Fruit fly (Drosophila melanogaster) Kc167 (cell line): ENCODE data around the gene Pburs.

ENCODE experiments used
- Myc ChIP-seq: fragments of >200 bp; optimal IDR thresholded peaks from 2 replicates; lab custom pipeline; 2017; ENCODE audit warnings: missing external identifiers
- Sin3A ChIP-seq: fragments of >200 bp; optimal IDR thresholded peaks from 2 replicates; lab custom pipeline; 2018; ENCODE audit warnings: missing external identifiers
- h ChIP-seq: fragments of >200 bp; optimal IDR thresholded peaks from 3 replicates; lab custom pipeline; 2018; ENCODE audit warnings: missing external identifiers
- insv ChIP-seq: fragments of >200 bp; optimal IDR thresholded peaks from 3 replicates; lab custom pipeline; 2018; ENCODE audit warnings: missing external identifiers
- psq ChIP-seq: fragments of >200 bp; optimal IDR thresholded peaks from 2 replicates; lab custom pipeline; 2017; ENCODE audit warnings: missing external identifiers
- ttk ChIP-seq: sonication (Bioruptor generic); optimal IDR thresholded peaks from 2 replicates; lab custom pipeline; 2017; ENCODE audit warnings: missing external identifiers

The Pburs gene

DNA sequence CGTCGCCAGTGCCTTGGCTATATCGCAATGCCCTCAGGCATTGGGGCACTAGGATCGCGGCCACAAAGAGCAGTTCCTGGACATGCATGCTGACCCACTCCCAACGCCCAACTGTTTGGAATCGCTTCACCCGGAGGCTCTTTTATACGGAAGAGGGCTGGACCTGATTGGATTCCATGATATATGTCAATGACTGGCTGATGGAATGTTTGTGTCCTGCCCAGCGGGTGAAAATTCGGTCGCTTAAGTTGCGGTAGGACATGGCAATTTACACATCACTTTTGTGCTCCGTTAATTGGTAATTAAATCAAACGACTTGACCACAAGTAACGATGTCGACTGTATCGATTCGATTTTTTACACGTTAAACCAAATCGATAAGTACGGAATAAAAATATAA lies at the start of gene Pburs:
Gene Pburs (minus strand): TSS at position 101 of the 400 bp plus-strand sequence.
- no peak for TF ChIP-seq ttk (lab: Kevin White, UChicago)

DNA sequence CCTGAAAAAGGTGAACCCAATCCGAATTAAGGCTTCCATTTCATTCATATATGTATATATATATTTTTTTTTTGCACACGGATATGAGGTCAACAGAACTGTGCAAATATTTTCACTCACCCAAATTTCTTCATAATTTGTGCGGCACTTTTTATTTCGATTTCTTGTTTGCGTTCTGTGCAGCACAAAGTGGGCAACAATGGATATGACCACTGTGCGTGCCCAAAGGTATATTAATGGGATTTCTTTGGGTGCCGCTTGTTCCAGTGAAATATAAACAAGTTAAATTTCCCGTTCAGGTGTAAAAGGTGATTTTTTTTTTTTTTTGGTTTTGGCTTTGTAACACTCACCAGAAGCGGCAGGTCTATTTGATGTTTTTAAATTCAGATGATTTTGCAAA lies 47.8 kb upstream of the Pburs start:
- TF ChIP-seq h (lab: Kevin White, UChicago) (no peak), ttk (lab: Kevin White, UChicago) (no peak), psq (lab: Kevin White, UChicago) (no peak)

DNA sequence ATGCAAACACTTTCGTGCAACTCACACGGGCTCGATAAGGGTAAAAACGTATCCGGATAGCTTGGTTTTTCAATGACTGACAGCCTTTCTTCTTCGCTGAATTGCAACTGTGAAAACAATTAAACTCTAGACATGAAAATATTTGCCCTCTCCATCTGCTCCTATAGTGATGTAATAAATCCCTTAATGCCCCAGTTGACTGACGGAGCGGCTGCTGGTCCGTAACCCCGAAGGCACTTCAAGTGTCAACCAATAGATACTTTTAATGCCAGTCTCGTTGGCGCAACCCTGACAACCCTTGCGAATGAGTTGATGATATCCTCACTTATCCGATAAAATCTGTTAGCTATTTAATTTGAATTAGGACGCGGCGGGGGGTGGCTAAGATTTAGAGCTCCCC lies 47.2 kb upstream of the Pburs start:
- TF ChIP-seq ttk (lab: Kevin White, UChicago) = no peak

DNA sequence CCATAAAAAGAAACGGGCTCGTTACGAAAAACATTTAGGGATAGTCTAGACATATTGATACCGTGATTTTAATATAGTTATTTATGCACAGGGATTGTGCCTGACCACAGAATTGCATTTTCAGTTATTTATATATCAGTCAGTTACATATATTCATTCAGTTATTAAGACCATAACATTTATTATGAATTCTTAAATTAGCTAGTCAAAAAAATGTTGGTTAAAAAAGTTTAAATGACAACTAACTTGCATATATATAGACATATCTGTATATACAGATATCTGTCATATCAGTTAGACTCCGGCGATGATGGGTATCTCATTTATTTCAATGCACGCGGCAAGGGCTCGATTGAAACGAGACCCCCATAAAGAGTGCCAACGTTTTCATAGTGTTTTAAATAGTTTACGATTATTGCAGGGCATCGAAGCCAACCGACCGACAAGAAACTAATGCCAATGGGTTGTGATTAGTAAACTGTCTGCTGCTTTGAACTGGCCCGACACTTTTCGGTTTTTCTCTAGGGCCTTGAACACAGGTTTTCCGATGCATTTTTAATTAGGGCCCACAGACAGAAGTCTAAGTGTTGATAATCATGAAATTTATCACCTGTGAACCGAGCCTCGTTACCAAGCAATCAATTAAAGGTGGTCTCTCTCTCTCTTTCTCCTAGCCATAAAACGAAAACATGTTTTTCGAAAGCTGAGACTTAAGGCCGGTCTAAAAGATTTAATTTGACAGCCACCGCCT lies 45.7 kb upstream of the Pburs start:
- TF ChIP-seq Myc (lab: Kevin White, UChicago) = no peak
- TF ChIP-seq h (lab: Kevin White, UChicago) = no peak
- TF ChIP-seq ttk (lab: Kevin White, UChicago) = no peak
- TF ChIP-seq Sin3A (lab: Kevin White, UChicago) = no peak
- TF ChIP-seq insv (lab: Kevin White, UChicago) = no peak
- TF ChIP-seq psq (lab: Kevin White, UChicago) = no peak

DNA sequence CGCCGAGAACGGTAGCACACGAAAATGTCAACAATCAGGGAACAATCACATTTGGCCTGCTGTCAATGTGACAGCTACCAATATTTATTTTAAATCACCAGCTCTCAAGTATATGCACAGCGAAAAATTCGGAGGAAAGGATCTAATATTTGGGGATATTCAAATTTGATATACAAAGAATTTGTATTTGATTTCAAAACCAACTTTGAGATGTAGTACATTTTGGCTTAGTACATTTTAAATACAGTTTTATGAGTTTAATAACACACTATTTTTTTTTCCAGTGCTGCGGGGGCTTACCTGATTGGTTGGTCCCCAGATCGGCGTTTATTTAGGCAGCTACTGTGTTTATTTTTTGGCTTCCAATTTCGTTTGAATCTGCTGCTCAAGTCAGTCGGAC lies 43.9 kb upstream of the Pburs start:
- TF ChIP-seq Myc (lab: Kevin White, UChicago) (no peak), h (lab: Kevin White, UChicago) (no peak), insv (lab: Kevin White, UChicago) (no peak), psq (lab: Kevin White, UChicago) (no peak), Sin3A (lab: Kevin White, UChicago) (no peak), ttk (lab: Kevin White, UChicago) (no peak)

DNA sequence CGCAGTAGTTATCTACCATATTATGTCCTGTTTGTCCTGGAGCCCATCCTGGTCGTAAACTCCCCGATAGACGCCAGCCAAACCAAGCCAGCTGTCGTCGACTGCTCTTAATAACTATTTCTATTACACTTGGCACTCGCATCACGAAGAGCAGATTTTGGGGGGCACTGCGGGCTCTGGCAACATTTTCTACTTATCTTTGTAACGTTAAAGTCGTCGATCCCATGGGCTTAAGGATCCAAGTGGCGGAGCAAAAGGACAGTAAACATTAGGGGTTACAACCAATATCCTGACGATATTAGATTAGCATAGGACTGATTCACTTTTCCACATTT lies 42.9 kb upstream of the Pburs start:
- no peak for TF ChIP-seq h (lab: Kevin White, UChicago)
- TF ChIP-seq Sin3A (lab: Kevin White, UChicago) = no peak
- no peak for TF ChIP-seq Myc (lab: Kevin White, UChicago)
- no peak for TF ChIP-seq insv (lab: Kevin White, UChicago)
- no peak for TF ChIP-seq ttk (lab: Kevin White, UChicago)
- no peak for TF ChIP-seq psq (lab: Kevin White, UChicago)

DNA sequence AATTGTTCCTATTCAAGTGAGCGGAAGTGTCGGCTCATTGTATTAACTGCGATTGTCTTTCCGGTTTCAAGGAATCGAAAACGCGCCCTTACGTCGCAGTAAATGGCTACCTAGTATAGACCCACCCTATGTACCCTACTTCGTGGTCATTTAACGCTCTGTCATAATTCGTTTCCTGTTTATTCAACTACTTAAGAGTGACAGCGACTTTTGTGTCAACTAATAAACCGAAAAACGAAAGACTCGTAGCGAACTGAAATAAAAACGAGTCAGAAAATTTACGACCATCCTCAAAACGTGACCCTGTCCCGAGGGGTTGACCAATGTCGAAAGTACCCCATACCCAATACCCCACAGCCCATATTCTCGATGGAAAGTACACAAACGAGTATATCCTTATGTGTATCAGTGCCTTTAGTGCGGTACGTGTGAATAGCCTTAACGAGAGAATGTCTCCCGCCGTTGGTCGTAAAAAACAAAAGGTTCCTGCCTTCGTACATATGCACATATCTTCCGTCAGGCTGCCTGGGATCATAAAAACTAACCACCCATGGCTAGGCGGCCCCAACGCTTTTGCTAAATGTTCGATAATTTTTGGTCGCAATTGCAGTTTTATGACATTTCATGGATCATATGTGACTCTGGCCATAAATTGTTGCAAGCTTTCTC lies 42.4 kb upstream of the Pburs start:
- TF ChIP-seq psq (lab: Kevin White, UChicago) (no peak), Myc (lab: Kevin White, UChicago) (no peak), ttk (lab: Kevin White, UChicago) (no peak), Sin3A (lab: Kevin White, UChicago) (no peak), insv (lab: Kevin White, UChicago) (no peak), h (lab: Kevin White, UChicago) (no peak)

DNA sequence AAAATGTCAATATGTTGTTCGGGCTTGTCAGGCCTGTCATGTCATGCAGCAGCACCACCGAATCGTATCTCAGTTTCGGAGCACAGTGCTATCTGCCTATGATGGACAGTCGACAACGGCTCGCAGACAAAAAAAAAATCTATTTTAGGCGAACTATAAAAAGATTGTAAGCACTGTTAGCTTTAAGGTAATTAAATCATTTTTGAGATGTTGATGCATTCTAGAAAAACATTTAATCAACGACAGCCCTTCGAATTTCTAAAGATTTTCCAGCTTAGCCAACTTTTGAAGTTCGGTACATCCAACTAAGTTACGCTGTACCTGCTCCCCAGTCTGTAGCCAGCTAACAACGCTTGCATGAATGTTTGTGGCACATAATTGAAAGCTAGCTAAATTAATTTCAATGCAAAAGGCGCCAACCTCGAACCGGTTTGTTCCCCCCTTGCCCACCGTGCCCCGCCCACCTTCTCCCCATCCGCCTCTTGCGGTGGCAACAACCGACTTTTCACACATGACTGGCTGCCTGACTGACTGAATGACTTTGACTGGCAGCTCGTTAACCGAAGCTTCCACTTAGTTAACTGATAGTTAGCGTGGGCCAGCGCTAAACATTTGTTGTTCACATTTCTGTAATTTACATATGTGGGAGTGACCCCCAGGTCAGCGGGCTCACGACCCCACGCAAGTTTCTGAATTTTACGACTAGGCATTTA lies 41.2 kb upstream of the Pburs start:
- no peak for TF ChIP-seq ttk (lab: Kevin White, UChicago)
- no peak for TF ChIP-seq Myc (lab: Kevin White, UChicago)
- no peak for TF ChIP-seq h (lab: Kevin White, UChicago)
- TF ChIP-seq Sin3A (lab: Kevin White, UChicago) = no peak
- no peak for TF ChIP-seq insv (lab: Kevin White, UChicago)
- no peak for TF ChIP-seq psq (lab: Kevin White, UChicago)

DNA sequence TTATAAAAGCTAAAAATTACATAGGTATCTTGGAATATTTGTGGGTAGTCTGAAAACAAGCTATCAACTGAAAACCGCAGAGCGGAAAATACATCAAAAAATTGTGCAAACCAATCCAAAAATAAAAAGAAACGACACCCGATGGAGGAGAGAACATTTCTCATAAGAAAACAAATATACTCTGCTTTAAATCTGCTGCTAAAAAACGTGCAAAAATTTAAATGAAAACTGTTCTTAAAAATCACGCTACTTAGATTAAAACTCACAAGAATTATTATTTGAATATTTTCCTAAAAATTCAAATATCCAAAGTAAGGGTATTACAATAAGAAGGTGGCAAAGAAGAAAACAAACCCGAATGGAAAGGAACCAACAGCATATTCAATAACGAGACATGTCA lies 40.3 kb upstream of the Pburs start:
- no peak for TF ChIP-seq insv (lab: Kevin White, UChicago)
- TF ChIP-seq Myc (lab: Kevin White, UChicago) = no peak
- TF ChIP-seq h (lab: Kevin White, UChicago) = no peak
- no peak for TF ChIP-seq ttk (lab: Kevin White, UChicago)
- no peak for TF ChIP-seq psq (lab: Kevin White, UChicago)
- no peak for TF ChIP-seq Sin3A (lab: Kevin White, UChicago)

DNA sequence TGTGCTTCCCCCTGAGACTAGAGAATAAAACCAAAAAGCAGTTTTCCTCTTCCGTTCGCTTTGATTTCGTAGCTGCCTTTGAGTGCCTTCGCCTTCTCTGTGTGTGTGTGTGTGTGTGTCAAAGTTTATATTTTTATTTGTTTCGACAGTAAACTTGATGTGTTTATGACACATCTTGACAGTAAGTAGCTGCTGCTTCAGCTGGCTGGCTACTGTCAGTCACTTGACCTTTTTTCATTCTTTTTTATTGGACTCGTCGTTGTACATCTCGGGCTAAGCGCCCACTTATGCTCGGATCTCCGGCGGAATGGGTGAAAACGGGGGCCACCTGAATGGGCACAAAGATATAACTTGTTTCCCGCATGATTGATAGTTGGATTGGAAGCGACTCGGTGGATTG lies 39.7 kb upstream of the Pburs start:
- TF ChIP-seq ttk (lab: Kevin White, UChicago) = no peak
- TF ChIP-seq Myc (lab: Kevin White, UChicago) = no peak

DNA sequence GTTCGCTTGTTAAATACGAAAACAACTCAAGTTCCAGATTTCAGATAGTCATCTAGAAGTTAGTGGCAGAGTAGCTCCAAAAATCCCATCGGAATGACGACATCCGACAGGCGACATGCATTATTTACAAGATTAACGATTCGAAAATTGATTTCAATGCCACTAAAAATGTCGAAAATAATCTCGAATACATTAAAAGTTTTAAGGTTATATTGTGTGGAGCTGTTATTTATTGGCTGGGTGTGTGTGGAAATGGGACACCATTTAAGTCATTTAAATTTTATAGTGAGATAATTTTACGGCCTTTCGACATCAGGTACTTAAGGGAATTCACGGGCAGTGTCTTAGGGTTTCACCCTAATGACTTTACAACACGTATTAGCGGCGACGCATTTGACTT lies 39.1 kb upstream of the Pburs start:
- TF ChIP-seq Myc (lab: Kevin White, UChicago) (no peak), ttk (lab: Kevin White, UChicago) (no peak), insv (lab: Kevin White, UChicago) (no peak), psq (lab: Kevin White, UChicago) (no peak), Sin3A (lab: Kevin White, UChicago) (no peak), h (lab: Kevin White, UChicago) (no peak)

DNA sequence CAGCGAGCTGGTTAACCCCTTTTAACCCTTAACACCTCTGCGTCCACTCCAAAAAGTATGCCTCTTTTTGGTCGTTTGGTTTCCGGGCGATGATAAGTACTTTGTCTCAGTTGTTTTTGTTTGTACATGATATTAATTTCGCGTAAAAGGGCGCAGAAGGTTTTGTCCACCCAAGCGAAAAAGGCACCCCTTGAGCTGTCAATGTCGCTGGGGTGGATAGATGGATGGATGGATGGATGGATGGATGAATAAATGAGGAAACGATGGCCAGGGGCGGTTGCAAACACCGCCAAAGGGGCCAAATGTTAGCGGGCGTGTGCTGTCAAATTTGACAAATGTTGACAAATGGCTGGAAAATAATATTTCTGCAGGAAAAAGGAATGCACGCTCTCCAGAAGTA lies 38.0 kb upstream of the Pburs start:
- TF ChIP-seq ttk (lab: Kevin White, UChicago) (no peak), h (lab: Kevin White, UChicago) (no peak), psq (lab: Kevin White, UChicago) (no peak), insv (lab: Kevin White, UChicago) (no peak), Sin3A (lab: Kevin White, UChicago) (no peak), Myc (lab: Kevin White, UChicago) (no peak)
